Fruit fly (Drosophila melanogaster) whole organism, larva: ENCODE data around the gene Hmx.

Source experiments
- noc ChIP-seq: fragments of 200-800 bp; sonication (Bioruptor generic); optimal IDR thresholded peaks from 3 replicates; lab custom pipeline; 2019; ENCODE audit warnings: missing biosample characterization, mild to moderate bottlenecking, missing genetic modification characterization, moderate library complexity

The Hmx gene

DNA sequence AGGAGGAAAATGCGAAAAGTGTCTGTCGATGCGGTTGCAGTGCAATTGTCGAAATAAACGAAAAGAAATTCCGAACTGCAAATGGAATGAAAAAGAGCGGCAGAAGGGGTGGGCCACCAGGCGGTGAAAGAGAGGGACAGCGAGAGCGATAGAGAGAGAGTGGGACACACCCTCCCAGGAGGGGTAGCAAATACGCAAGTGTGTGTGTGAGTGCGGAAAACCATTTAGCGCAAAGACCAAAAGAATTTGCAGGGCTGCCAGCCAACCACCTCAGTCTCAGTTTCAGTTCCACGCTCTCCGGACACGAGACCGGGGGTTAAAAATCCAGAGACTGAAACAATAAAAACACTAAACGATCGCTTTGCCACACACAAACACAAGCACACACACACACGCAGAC lies at the start of gene Hmx:
TSS of gene Hmx (plus strand) at position 301 of the 400 bp plus-strand sequence.
- TF ChIP-seq noc (tag; lab: Kevin White, UChicago) = no peak

DNA sequence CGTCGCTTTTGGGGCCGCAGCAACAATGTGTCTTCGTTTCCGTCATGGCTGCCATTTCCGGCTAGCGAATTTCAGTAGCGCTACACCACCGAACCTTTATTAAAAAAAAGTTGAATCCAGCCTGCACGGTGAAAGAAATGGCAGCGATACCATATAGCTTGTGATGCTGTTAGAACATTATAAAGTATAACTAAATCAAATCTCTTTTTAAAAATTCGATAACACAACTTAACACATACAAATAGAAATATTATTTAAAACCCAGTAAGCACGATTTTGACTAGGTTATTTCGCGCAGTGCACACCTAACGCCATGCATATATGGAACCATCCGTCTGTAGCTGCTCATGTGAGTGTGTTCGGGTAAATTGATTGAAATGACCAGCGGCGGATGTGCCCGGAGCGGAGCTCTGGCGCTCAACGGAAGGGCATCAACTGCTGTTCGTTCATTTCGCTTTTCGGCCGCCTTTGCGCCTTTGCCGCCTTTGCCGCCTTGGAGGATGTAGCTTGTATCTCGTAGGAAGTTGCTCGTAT lies 32.6 kb upstream of the Hmx start:
- TF ChIP-seq noc (tag; lab: Kevin White, UChicago) = no peak

DNA sequence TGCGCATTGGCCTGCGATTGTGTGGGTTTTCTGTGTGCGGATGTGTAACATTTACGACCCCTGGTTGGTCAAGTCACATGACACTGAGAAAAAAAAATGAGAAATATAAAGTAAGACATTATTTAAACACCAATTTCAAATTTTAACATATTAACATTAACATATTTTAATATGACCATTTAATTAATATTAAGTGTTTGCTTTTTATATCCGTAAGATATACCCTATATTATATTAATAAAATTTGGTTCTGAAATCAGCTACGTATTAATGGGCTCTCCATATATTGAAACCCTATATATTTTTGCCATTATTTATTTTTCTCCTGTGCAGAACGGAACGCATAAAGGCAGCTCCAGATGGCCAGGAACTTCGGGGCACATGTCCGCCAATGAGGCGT lies 28.3 kb upstream of the Hmx start:
- TF ChIP-seq noc (tag; lab: Kevin White, UChicago) = no peak

DNA sequence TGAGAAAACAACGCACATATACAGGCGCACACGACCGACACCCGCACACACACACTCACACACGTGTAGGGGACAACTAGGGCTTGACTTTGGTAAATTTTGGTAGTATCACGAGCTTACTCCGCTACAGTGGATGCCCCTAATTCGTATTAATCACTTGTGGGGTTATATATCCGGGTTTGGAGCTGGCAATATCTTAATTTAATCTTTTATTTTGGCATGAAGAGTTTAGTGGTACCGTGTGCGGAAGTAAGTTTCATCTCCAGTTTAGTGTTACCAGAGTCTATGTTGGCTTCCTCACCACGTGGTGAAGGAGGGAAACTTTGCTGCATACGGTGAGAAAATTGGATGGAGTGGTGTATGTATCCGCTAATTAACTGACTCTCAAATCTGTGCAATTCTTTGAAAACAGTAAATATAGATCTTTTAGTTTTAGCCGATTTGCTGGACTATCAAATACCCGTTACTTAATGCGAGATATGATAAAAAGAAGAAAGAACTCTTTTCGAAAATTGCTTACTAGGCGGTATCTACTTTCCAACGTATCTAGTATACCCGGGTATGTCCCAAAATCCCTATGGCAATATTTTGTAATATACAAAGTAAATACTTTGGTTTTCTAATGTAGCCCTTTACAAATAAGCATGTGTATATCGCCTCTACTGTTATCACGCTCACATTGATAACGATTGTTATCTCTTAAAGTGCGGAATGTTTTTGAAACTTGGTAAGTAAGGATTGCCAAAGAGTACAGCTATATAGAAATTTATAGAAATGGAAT lies 24.2 kb upstream of the Hmx start, which contains the start of the genes CG5823 and P5cr-2:
TSS of gene CG5823 (minus strand) at position 263 of the 781 bp plus-strand sequence.
TSS of gene P5cr-2 (plus strand) at position 491 of the 781 bp plus-strand sequence.
- TF ChIP-seq noc (tag; lab: Kevin White, UChicago) = no peak

DNA sequence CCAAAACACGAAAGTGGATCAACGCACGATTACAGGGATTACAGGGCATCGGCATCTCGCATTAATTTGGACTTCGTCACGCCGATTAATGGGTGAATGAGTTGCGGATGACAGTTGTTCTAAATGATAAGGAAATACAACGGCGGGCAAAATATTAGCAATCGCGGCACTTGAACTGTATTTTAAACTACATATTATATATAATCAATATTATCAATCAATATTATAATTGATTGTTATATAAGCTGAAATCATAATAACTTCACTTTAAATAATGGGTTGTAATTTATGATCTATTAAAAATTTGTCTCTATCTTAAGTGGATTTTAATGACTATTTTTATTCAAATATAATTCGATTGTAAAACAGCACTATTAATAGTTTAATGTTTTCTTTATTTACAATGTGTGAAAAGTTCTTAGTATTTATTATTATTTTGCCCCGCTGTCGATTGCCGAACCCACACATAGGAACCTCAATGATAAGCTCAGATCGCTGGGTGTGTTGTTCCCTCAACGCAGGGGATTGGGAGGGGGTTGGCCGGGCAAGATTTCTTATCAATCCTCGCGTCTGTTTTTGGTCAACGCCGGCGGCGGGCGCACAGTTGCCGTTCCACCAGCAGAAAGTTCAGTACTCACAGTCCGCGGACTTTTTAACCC lies 23.5 kb upstream of the Hmx start:
- peak; percentile 95 for TF ChIP-seq noc (tag; lab: Kevin White, UChicago)

DNA sequence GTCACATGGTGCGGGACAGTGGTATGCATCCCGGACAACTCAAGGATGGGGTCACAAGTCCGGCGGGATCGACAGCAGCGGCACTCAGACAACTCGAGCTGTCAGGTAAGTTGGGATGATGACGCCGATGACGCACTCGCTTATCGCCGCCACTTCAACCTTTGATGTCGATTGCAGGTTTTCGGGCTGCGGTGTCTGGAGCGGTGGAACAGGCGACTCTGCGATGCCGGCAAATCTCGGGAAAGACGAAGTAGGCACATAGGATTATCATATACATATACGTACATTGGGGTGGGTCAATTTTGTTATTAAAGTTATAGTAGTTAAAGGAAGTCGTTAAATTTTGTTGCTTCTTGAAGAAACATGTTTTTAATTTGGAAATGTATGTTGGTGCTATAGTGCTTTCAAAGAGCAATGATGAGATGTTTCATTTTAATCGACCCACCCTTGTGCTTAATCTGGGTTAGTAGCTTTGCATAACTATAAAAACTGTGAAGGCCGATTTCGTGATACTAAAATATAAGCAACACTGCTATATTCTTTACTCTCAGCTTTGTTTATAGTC lies 22.1 kb upstream of the Hmx start:
- TF ChIP-seq noc (tag; lab: Kevin White, UChicago) = peak; percentile 86

DNA sequence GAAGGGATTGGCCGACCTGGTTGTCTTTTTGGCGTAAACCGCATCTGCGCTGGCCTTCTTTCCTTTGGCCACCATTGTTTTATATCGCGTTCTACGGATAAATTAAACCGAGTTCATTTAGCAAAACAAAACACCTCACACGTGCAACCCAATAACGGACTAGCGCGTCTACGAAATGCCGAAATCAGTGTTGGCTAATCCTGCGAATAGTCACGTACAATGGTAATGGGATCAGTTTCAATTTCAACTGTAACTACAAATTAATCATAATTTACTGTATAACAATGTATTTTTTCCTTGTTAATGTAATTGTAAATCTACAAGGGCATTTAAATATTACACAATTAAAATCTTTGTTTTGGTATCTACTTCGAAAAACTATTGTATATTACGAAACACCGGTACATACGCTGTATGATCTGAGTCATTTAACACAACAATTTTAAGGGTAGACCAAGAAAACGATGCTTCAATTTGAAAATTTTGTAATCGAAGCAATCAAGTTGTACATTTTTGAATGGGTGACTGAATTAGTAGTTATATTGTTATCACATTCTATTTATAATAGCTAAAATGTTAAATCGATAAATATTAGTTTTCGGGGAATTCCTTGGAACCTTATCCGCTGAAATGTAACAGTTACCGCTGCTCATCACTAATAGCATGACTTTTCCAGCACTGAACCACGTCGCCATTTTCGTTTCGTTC lies 18.8 kb upstream of the Hmx start, which contains the start of gene SF1:
TSS of gene SF1 (plus strand) at position 633 of the 708 bp plus-strand sequence.
- TF ChIP-seq noc (tag; lab: Kevin White, UChicago) = no peak

DNA sequence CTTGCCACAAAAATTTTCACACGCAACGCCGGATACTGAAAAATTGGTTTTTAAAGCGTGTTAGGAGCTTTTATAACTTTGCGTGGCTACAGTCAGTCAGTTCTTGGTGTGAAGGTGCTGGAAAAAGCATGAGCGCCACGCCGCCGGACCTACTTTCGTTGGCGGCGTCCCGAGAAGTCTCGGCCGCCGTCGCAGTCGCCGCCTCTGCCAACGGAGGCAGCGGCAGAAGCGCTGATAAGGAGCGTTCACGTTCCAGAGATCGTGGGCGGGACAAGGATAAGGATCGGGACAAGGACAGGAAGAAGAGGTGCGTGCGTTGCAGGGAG lies 18.3 kb upstream of the Hmx start:
- no peak for TF ChIP-seq noc (tag; lab: Kevin White, UChicago)

DNA sequence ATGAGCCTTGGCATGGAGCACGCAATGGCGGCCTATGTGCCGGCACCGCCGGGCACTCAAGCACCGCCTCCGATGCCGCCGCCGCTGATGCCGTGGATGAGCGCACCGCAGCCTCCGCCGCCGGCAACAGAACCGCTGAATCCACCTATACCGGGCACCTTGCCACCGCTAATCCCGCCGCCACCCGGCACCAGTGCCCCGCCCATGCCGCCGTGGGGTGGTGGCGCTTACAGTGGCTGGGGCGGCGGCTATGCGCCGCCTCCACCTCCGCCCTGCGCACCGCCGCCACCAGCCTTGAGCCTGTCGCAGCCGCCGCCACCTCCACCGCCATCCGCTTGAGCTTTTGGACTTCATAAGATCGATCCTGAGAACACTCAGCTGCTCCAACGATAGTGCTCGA lies 14.1 kb upstream of the Hmx start:
- TF ChIP-seq noc (tag; lab: Kevin White, UChicago) = no peak

DNA sequence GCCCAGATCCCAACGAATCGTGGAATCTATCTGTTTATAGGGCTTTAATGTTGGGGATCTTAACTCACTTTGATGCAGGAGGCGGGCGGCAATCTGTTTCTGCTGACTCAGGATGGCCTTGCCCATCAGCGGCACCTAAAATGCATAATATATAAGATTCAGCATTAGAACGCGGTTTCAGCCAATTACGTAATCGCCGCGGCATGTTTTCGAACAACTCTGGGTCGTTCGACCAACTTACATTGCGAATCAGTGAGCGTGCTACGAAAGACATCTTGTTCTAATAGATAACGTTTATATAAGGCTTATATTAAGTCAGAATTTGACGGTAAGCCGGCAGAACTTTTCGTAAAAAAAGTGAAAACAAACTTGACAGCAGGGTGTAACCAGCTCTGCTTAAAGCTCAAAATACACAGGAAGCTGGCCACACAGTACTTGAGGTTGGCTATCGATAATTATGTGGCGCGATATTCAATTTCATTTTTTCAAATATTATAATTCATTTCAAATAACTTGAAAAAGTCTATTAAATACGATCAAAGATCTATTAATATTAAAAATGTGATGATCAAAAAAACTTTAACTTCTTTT lies 12.5 kb upstream of the Hmx start, which contains the start of gene Prx3:
TSS of gene Prx3 (minus strand) at position 417 of the 591 bp plus-strand sequence.
- no peak for TF ChIP-seq noc (tag; lab: Kevin White, UChicago)

DNA sequence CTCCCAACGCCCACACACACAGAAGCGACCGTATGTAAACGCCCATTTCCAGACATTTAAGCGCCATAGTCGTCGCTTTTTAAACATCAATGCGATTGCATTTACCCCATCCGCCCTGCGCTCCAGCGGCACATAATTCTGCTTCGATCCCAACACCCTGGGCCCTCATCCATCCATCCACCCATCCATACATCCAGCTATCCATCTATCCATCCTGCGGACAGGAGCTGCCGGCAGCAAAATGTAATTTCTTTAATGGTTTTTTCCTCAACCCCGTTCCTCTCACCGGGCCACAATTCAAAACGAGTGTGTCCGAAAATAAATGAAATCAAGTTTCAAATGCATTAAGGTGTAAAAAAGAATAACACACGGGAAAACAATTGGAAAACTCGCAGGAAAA lies 8.7 kb upstream of the Hmx start:
- TF ChIP-seq noc (tag; lab: Kevin White, UChicago) = no peak

DNA sequence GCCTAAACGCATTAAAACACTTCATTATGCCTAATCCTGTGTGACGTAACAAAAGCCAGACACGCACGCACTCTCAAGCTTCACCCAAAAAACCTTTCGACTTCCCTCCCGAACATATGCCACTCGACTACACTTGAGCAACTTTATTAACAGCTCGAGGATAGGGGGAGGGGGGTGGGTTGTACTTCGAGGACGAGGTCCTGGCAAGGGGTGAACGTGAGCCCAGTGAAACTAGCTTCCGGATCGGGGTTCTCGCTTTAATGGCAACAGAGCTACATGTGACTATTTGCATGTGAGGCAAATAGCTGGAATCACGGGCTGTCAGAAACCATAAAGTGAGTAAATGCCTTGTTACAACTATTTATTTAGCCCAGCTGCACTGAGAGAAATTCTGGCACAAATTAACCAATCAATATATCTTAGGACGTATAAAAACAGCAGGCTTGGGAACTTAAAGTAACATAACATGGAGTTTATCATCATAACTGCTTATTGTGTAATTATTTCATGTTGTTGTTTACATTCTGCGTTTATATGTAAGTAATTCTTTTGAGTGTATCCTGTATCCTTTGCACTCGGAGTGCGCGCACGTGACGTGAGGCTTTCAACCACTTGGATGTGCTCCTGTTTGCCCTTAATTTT lies 7.8 kb upstream of the Hmx start:
- TF ChIP-seq noc (tag; lab: Kevin White, UChicago) = no peak

DNA sequence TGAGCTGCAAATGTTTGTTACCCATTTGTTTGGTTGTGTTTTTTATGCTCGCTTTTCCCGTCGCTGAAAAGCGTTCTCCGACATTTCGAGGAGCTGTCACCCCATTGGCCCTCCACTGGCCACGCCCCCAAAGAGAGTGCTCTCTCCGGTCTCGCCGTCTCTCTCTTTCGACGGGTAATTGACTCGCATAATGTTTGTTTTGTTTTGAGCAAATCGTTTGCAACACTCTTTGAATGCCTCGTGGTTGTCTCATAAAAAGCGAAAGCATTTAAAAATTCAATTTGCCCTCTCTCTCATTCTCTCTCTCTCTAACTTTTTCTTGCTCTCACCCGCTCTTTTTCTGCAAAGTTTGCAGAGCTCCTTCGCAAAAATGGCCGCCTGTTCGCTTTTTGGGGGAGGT lies 1.2 kb upstream of the Hmx start:
- TF ChIP-seq noc (tag; lab: Kevin White, UChicago) = no peak

DNA sequence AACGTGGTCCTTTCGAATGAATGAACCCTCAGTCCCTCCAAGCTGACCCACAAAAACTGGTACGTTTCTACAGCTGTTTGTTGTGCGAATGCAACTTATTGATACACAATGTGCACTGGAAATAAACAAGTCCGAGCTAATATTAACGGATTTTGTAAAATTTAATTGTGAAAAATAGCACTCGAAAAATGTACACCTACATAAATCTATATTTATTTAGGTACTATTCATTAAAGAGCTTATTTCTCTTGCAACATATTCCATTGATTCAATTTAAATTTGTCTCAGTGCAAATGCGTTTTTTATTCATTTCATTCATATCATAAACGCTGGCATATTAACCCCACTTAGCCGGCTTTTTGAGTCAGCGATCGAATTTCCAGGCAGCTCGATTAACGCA lies 2.4 kb downstream of the Hmx start:
- no peak for TF ChIP-seq noc (tag; lab: Kevin White, UChicago)

DNA sequence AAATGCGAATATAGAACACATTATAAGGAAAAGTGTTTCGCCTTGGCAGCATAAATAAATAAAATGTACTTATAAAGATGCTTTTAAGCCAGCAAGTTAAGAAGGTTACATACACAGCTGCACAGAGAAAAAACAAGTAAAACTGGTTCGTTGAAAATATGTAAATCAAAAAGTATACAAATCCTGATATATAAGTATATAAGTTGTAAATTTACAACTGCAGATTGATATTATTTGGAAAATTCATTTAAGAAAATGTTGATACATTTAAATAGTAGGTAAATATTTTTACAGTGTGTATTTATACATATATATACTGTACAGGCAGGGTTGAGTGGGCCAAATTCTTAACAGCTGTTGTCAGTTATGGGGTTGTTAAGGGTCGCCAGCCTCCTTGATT lies 6.1 kb downstream of the Hmx start:
- TF ChIP-seq noc (tag; lab: Kevin White, UChicago) = no peak
